Worm (Caenorhabditis elegans) whole organism, L4 larva: Measurements from ENCODE around the gene lpr-4.
A peak's percentile ranks its signal among the peaks of the same experiment; 100 is the strongest.

ENCODE experiments used
- F37D6.2 ChIP-seq: sonication (generic microtip); optimal IDR thresholded peaks from 2 replicates; lab custom pipeline; 2016; ENCODE audit warnings: mild to moderate bottlenecking, missing genetic modification characterization, missing compliant biosample characterization
- F44E2.7 ChIP-seq: fragments of 200-800 bp; sonication (Bioruptor generic); IDR thresholded peaks from 2 replicates; pipeline ENCODE4 v2.1.2; 2022; ENCODE audit warnings: missing genetic modification characterization, missing compliant biosample characterization
- F49E8.2 ChIP-seq: sonication (generic microtip); optimal IDR thresholded peaks from 2 replicates; lab custom pipeline; 2016; ENCODE audit warnings: missing compliant biosample characterization, mild to moderate bottlenecking, missing genetic modification characterization, borderline replicate concordance
- T20F7.1 ChIP-seq: fragments of 200-800 bp; sonication (Bioruptor generic); optimal IDR thresholded peaks from 2 replicates; lab custom pipeline; 2018; ENCODE audit warnings: mild to moderate bottlenecking, missing genetic modification characterization, missing compliant biosample characterization
- Y105C5A.15 ChIP-seq: fragments of 200-800 bp; sonication (Bioruptor generic); IDR thresholded peaks from 2 replicates; pipeline ENCODE4 v1.3.6; 2022; ENCODE audit warnings: missing genetic modification characterization, missing compliant biosample characterization
- ZK337.2 ChIP-seq: fragments of 200-800 bp; sonication (Bioruptor generic); IDR thresholded peaks from 2 replicates; pipeline ENCODE4 v1.3.6; 2022; ENCODE audit warnings: missing genetic modification reagents, missing genetic modification characterization, missing compliant biosample characterization
- aly-2 ChIP-seq: sonication (generic microtip); optimal IDR thresholded peaks from 2 replicates; lab custom pipeline; 2018; ENCODE audit warnings: missing biosample characterization, missing genetic modification characterization
- attf-4 ChIP-seq: sonication (generic microtip); optimal IDR thresholded peaks from 3 replicates; lab custom pipeline; 2017; ENCODE audit warnings: missing biosample characterization, missing genetic modification characterization
- ceh-28 ChIP-seq: fragments of 150-350 bp; optimal IDR thresholded peaks from 2 replicates; lab custom pipeline; 2014; ENCODE audit warnings: missing biosample characterization, missing genetic modification reagents, missing genetic modification characterization
- ceh-32 ChIP-seq: sonication (generic microtip); optimal IDR thresholded peaks from 2 replicates; lab custom pipeline; 2016; ENCODE audit warnings: mild to moderate bottlenecking, missing genetic modification characterization, missing compliant biosample characterization; ENCODE audit not compliant: poor library complexity
- ceh-82 ChIP-seq: sonication (generic microtip); optimal IDR thresholded peaks from 2 replicates; lab custom pipeline; 2017; ENCODE audit warnings: missing biosample characterization, missing genetic modification characterization
- daf-19 ChIP-seq: fragments of 200-800 bp; sonication (Bioruptor generic); conservative IDR thresholded peaks from 2 replicates; pipeline ENCODE4 v1.3.6; 2022; ENCODE audit warnings: missing genetic modification characterization, missing compliant biosample characterization
- daf-8 ChIP-seq: fragments of 200-800 bp; sonication (Bioruptor generic); IDR thresholded peaks from 2 replicates; pipeline ENCODE4 v1.3.6; 2022; ENCODE audit warnings: missing genetic modification characterization, missing compliant biosample characterization
- dmd-6 ChIP-seq: fragments of 200-800 bp; sonication (Bioruptor generic); IDR thresholded peaks from 2 replicates; pipeline ENCODE4 v1.3.6; 2022; ENCODE audit warnings: missing genetic modification reagents, missing genetic modification characterization, missing compliant biosample characterization
- dmd-8 ChIP-seq: fragments of 200-800 bp; sonication (Bioruptor generic); IDR thresholded peaks from 2 replicates; pipeline ENCODE4 v1.3.6; 2022; ENCODE audit warnings: missing genetic modification characterization, missing compliant biosample characterization
- duxl-1 ChIP-seq: sonication (generic microtip); optimal IDR thresholded peaks from 2 replicates; lab custom pipeline; 2016; ENCODE audit warnings: mild to moderate bottlenecking, missing genetic modification characterization, moderate library complexity, missing compliant biosample characterization; ENCODE audit not compliant: poor library complexity
- egl-43 ChIP-seq: fragments of 200-800 bp; sonication (Bioruptor generic); IDR thresholded peaks from 2 replicates; pipeline ENCODE4 v1.3.6; 2022; ENCODE audit warnings: missing genetic modification reagents, missing genetic modification characterization, missing compliant biosample characterization
- fkh-10 ChIP-seq: fragments of 150-350 bp; optimal IDR thresholded peaks from 2 replicates; lab custom pipeline; 2014; ENCODE audit warnings: missing biosample characterization, missing genetic modification reagents, missing genetic modification characterization
- hif-1 ChIP-seq, 2 experiments: sonication (generic microtip); optimal IDR thresholded peaks; 2 replicates each; lab custom pipeline; 2016 to 2017; ENCODE audit warnings: missing compliant biosample characterization in 2 of 2, missing genetic modification characterization in 2 of 2, missing genetic modification reagents in 2 of 2, missing genotype in 2 of 2, mild to moderate bottlenecking in 1 of 2
- hlh-11 ChIP-seq: fragments of 200-800 bp; sonication (Bioruptor generic); optimal IDR thresholded peaks from 2 replicates; lab custom pipeline; 2018; ENCODE audit warnings: mild to moderate bottlenecking, missing genetic modification characterization, missing compliant biosample characterization
- hlh-30 ChIP-seq: sonication (generic microtip); optimal IDR thresholded peaks from 2 replicates; lab custom pipeline; 2017; ENCODE audit warnings: antibody characterized with exemption, mild to moderate bottlenecking, missing genetic modification characterization, missing compliant biosample characterization; ENCODE audit not compliant: insufficient read depth
- hmg-1.1 ChIP-seq: fragments of 200-800 bp; sonication (Bioruptor generic); IDR thresholded peaks from 2 replicates; pipeline ENCODE4 v1.3.6; 2022; ENCODE audit warnings: missing genetic modification reagents, missing genetic modification characterization, missing compliant biosample characterization
- lin-1 ChIP-seq: fragments of 200-800 bp; sonication (Bioruptor generic); IDR thresholded peaks from 2 replicates; pipeline ENCODE4 v1.3.6; 2022; ENCODE audit warnings: missing genetic modification reagents, missing genetic modification characterization, missing compliant biosample characterization
- lin-13 ChIP-seq: fragments of 150-350 bp; optimal IDR thresholded peaks from 2 replicates; lab custom pipeline; 2014; ENCODE audit warnings: missing biosample characterization, missing genetic modification reagents, missing genetic modification characterization
- lin-15B ChIP-seq: fragments of 150-350 bp; sonication (generic microtip); optimal IDR thresholded peaks from 3 replicates; lab custom pipeline; 2014; ENCODE audit warnings: missing biosample characterization, missing genetic modification characterization
- lin-29 ChIP-seq: fragments of 200-800 bp; sonication (Bioruptor generic); IDR thresholded peaks from 2 replicates; pipeline ENCODE4 v1.3.6; 2022; ENCODE audit warnings: missing genetic modification reagents, missing genetic modification characterization, missing compliant biosample characterization
- lin-38 ChIP-seq: fragments of 200-800 bp; sonication (Bioruptor generic); IDR thresholded peaks from 2 replicates; pipeline ENCODE4 v1.3.6; 2022; ENCODE audit warnings: missing genetic modification reagents, missing genetic modification characterization, missing compliant biosample characterization
- lir-3 ChIP-seq: sonication (generic microtip); optimal IDR thresholded peaks from 2 replicates; lab custom pipeline; 2016; ENCODE audit warnings: mild to moderate bottlenecking, missing genetic modification characterization, missing compliant biosample characterization
- lsy-2 ChIP-seq, 2 experiments: fragments of 150-350 bp in 1 of 2; sonication (generic microtip) in 1 of 2; optimal IDR thresholded peaks; 2 replicates each; lab custom pipeline; 2014 to 2017; ENCODE audit warnings: missing biosample characterization in 2 of 2, missing genetic modification characterization in 2 of 2
- madf-5 ChIP-seq, 2 experiments: fragments of 200-800 bp; sonication (Bioruptor generic); IDR thresholded peaks; 2 replicates each; pipeline ENCODE4 v1.3.6; 2022; ENCODE audit warnings: missing compliant biosample characterization in 2 of 2, missing genetic modification characterization in 2 of 2
- mdt-29 ChIP-seq: fragments of 200-800 bp; sonication (Bioruptor generic); IDR thresholded peaks from 2 replicates; pipeline ENCODE4 v1.3.6; 2022; ENCODE audit warnings: missing genetic modification reagents, missing genetic modification characterization, missing compliant biosample characterization
- mxl-2 ChIP-seq: fragments of 200-800 bp; sonication (Bioruptor generic); conservative IDR thresholded peaks from 2 replicates; pipeline ENCODE4 v1.3.6; 2022; ENCODE audit warnings: missing genetic modification reagents, missing genetic modification characterization, missing compliant biosample characterization
- mxl-3 ChIP-seq: fragments of 200-800 bp; sonication (Bioruptor generic); optimal IDR thresholded peaks from 2 replicates; lab custom pipeline; 2018; ENCODE audit warnings: mild to moderate bottlenecking, missing genetic modification characterization, missing compliant biosample characterization
- nhr-10 ChIP-seq: fragments of 150-350 bp; optimal IDR thresholded peaks from 2 replicates; lab custom pipeline; 2014; ENCODE audit warnings: missing biosample characterization, missing genetic modification characterization
- nhr-102 ChIP-seq: sonication (generic microtip); optimal IDR thresholded peaks from 2 replicates; lab custom pipeline; 2016; ENCODE audit warnings: mild to moderate bottlenecking, missing genetic modification characterization, moderate library complexity, missing compliant biosample characterization
- nhr-111 ChIP-seq: fragments of 200-800 bp; sonication (Bioruptor generic); optimal IDR thresholded peaks from 2 replicates; lab custom pipeline; 2018; ENCODE audit warnings: mild to moderate bottlenecking, missing genetic modification characterization, missing compliant biosample characterization
- nhr-28 ChIP-seq: fragments of 150-350 bp; optimal IDR thresholded peaks from 2 replicates; lab custom pipeline; 2014; ENCODE audit warnings: missing biosample characterization, missing genetic modification characterization
- nhr-42 ChIP-seq: fragments of 200-800 bp; sonication (Bioruptor generic); IDR thresholded peaks from 2 replicates; pipeline ENCODE4 v1.3.6; 2022; ENCODE audit warnings: missing genetic modification characterization, missing compliant biosample characterization
- nhr-6 ChIP-seq: fragments of 150-350 bp; optimal IDR thresholded peaks from 2 replicates; lab custom pipeline; 2014; ENCODE audit warnings: missing biosample characterization, missing genetic modification characterization
- nhr-77 ChIP-seq: fragments of 150-350 bp; optimal IDR thresholded peaks from 2 replicates; lab custom pipeline; 2014; ENCODE audit warnings: missing biosample characterization, missing genetic modification characterization
- php-3 ChIP-seq: fragments of 200-800 bp; sonication (Bioruptor generic); IDR thresholded peaks from 2 replicates; pipeline ENCODE4 v1.3.6; 2022; ENCODE audit warnings: missing genetic modification reagents, missing genetic modification characterization, missing compliant biosample characterization
- snpc-1.2 ChIP-seq: fragments of 200-800 bp; sonication (Bioruptor generic); IDR thresholded peaks from 2 replicates; pipeline ENCODE4 v1.3.6; 2022; ENCODE audit warnings: missing genetic modification reagents, missing genetic modification characterization, missing compliant biosample characterization
- spr-1 ChIP-seq: sonication (generic microtip); optimal IDR thresholded peaks from 2 replicates; lab custom pipeline; 2016; ENCODE audit warnings: mild to moderate bottlenecking, missing genetic modification characterization, missing compliant biosample characterization
- unc-130 ChIP-seq: sonication (generic microtip); optimal IDR thresholded peaks from 2 replicates; lab custom pipeline; 2016; ENCODE audit warnings: missing genetic modification reagents, missing genetic modification characterization, missing compliant biosample characterization
- unc-39 ChIP-seq: sonication (generic microtip); optimal IDR thresholded peaks from 2 replicates; lab custom pipeline; 2017; ENCODE audit warnings: missing biosample characterization, missing genetic modification characterization
- unc-62 ChIP-seq, 3 experiments: fragments of 150-350 bp in 1 of 3; sonication (generic microtip); optimal IDR thresholded peaks in 2 of 3; peaks in 1 of 3; 1 replicate in 1 of 3; 2 replicates in 2 of 3; lab custom pipeline; 2014 to 2017; ENCODE audit warnings: missing biosample characterization in 3 of 3, missing genetic modification characterization in 3 of 3, missing genetic modification reagents in 3 of 3, missing genotype in 1 of 3
- vab-7 ChIP-seq: fragments of 200-800 bp; sonication (Bioruptor generic); IDR thresholded peaks from 2 replicates; pipeline ENCODE4 v1.3.6; 2022; ENCODE audit warnings: missing genetic modification reagents, missing genetic modification characterization, missing compliant biosample characterization
- zag-1 ChIP-seq: fragments of 150-350 bp; optimal IDR thresholded peaks from 2 replicates; lab custom pipeline; 2014; ENCODE audit warnings: missing biosample characterization, missing genetic modification characterization
- zfp-3 ChIP-seq: fragments of 200-800 bp; sonication (Bioruptor generic); conservative IDR thresholded peaks from 2 replicates; pipeline ENCODE4 v1.3.6; 2022; ENCODE audit warnings: missing genetic modification reagents, missing genetic modification characterization, missing compliant biosample characterization
- zip-2 ChIP-seq: fragments of 150-350 bp; optimal IDR thresholded peaks from 2 replicates; lab custom pipeline; 2014; ENCODE audit warnings: missing biosample characterization, missing genetic modification characterization

The lpr-4 gene

DNA sequence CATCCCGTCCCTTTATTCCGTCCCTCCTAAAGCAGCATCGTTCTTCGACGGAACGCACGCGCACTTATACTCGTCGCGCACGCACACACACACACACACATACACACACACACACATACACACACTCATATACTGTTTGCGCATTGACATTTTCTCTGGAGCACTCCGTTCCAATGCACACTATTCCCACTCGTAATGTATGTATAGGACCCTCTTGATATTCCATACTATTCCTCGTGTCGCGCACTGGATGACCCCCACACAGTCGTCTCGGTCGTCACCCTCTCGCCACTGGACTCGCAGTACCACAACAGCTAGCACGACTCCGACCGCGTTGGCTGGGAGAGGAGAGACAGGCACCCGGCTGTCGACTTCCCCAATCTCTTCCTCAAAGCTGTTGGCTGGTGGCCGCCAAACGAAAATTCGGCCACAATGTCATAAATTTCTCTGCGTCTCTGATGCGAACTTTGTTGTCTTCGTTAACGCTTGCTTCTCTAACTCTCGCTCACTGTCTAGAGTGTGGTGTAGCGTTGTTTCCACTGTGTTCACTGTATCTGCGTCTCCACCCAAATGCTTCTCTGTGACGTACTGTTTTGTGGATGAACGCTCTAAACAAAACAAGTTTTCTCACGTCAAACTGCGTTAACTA is 33.8 kb upstream of the lpr-4 start (continued):
- TF ChIP-seq hif-1 (tag; optimal IDR thresholded peaks at IDR 0.05; lab: Kevin White, UChicago) (peak; percentile 40 to 86), nhr-28 (tag; lab: Kevin White, UChicago) (peak; percentile 78), daf-8 (GFP tag; lab: Robert Waterston, UW) (no peak), nhr-42 (GFP tag; lab: Robert Waterston, UW) (no peak), snpc-1.2 (GFP tag; lab: Robert Waterston, UW) (no peak), aly-2 (tag; lab: Kevin White, UChicago) (no peak), ceh-82 (tag; lab: Kevin White, UChicago) (no peak), dmd-6 (peak; percentile 79), nhr-111 (no peak), zag-1 (tag; lab: Kevin White, UChicago) (peak; percentile 71), madf-5 (GFP tag; IDR thresholded peaks at IDR 0.05; lab: Robert Waterston, UW) (0 out of 4 replicates have a peak, but pooled peaks of 1 of the 2 experiments have one; percentile 24), mxl-3 (peak; percentile 95), lin-29 (GFP tag; lab: Robert Waterston, UW) (no peak), nhr-10 (tag; lab: Kevin White, UChicago) (peak; percentile 11), nhr-6 (peak; percentile 77), hlh-11 (tag; lab: Kevin White, UChicago) (peak; percentile 94), lir-3 (tag; lab: Kevin White, UChicago) (peak; percentile 20), spr-1 (tag; lab: Kevin White, UChicago) (peak; percentile 76), attf-4 (peak; percentile 15), hlh-30 (peak; percentile 61), hmg-1.1 (GFP tag; lab: Robert Waterston, UW) (peak; percentile 87), Y105C5A.15 (GFP tag; lab: Robert Waterston, UW) (no peak), lin-13 (GFP tag; lab: Kevin White, UChicago) (peak; percentile 70), ZK337.2 (no peak), ceh-28 (tag; lab: Kevin White, UChicago) (peak; percentile 48), mxl-2 (GFP tag; lab: Robert Waterston, UW) (no peak), lsy-2 (tag; optimal IDR thresholded peaks at IDR 0.05; lab: Kevin White, UChicago) (peak; percentile 52 to 87), lin-38 (GFP tag; lab: Robert Waterston, UW) (peak; percentile 52), zfp-3 (GFP tag; lab: Robert Waterston, UW) (no peak), nhr-102 (tag; lab: Kevin White, UChicago) (no peak), lin-15B (no peak), dmd-8 (GFP tag; lab: Robert Waterston, UW) (no peak), F37D6.2 (tag; lab: Kevin White, UChicago) (peak; percentile 83), zip-2 (tag; lab: Kevin White, UChicago) (no peak), unc-62 (GFP tag; optimal IDR thresholded peaks at IDR 0.05 in 1 of 2; lab: Kevin White, UChicago) (peak in 1 of 2 experiments; percentile 100), unc-62 (tag; optimal IDR thresholded peaks at IDR 0.05; lab: Kevin White, UChicago) (peak; percentile 77), mdt-29 (no peak), unc-130 (GFP tag; lab: Kevin White, UChicago) (peak; percentile 40), nhr-77 (no peak), egl-43 (GFP tag; lab: Robert Waterston, UW) (peak; percentile 92), vab-7 (GFP tag; lab: Robert Waterston, UW) (0 out of 2 replicates have a peak, but pooled peaks have one; percentile 43), php-3 (GFP tag; lab: Robert Waterston, UW) (peak; percentile 58; the same call in 1 of the 2 replicates), T20F7.1 (peak; percentile 71), daf-19 (GFP tag; lab: Robert Waterston, UW) (no peak), F44E2.7 (no peak), lin-1 (GFP tag; lab: Robert Waterston, UW) (no peak), unc-39 (tag; lab: Kevin White, UChicago) (no peak), ceh-32 (tag; lab: Kevin White, UChicago) (peak; percentile 73), fkh-10 (GFP tag; lab: Kevin White, UChicago) (peak; percentile 51), F49E8.2 (tag; lab: Kevin White, UChicago) (no peak), duxl-1 (tag; lab: Kevin White, UChicago) (peak; percentile 33)
